Worm (Caenorhabditis elegans) whole organism, young adult: ENCODE results near the gene ZK632.2.

Source experiments
- B0035.1 ChIP-seq: sonication (generic microtip); optimal IDR thresholded peaks from 2 replicates; lab custom pipeline; 2016; ENCODE audit warnings: missing genetic modification characterization, mild to moderate bottlenecking, missing compliant biosample characterization, missing genotype, missing genetic modification reagents
- B0336.3 ChIP-seq: fragments of 200-800 bp; sonication (Bioruptor generic); IDR thresholded peaks from 2 replicates; pipeline ENCODE4 v1.3.6; 2022; ENCODE audit warnings: missing genetic modification characterization, missing compliant biosample characterization
- C06A6.2 ChIP-seq: fragments of 200-800 bp; sonication (Bioruptor generic); conservative IDR thresholded peaks from 2 replicates; pipeline ENCODE4 v1.3.6; 2022; ENCODE audit warnings: missing genetic modification characterization, missing compliant biosample characterization
- C17E4.6 ChIP-seq: fragments of 200-800 bp; sonication (Bioruptor generic); IDR thresholded peaks from 2 replicates; pipeline ENCODE4 v1.3.6; 2022; ENCODE audit warnings: missing genetic modification reagents, missing genetic modification characterization, missing compliant biosample characterization
- F22D6.2 ChIP-seq: sonication (generic microtip); optimal IDR thresholded peaks from 2 replicates; lab custom pipeline; 2016; ENCODE audit warnings: mild to moderate bottlenecking, missing genetic modification characterization, missing compliant biosample characterization
- F33H1.4 ChIP-seq: fragments of 200-800 bp; sonication (Bioruptor generic); IDR thresholded peaks from 2 replicates; pipeline ENCODE4 v1.3.6; 2022; ENCODE audit warnings: missing genetic modification reagents, missing genetic modification characterization, missing compliant biosample characterization
- F37B4.10 ChIP-seq: fragments of 200-800 bp; sonication (Bioruptor generic); IDR thresholded peaks from 2 replicates; pipeline ENCODE4 v1.3.6; 2022; ENCODE audit warnings: missing genetic modification characterization, missing compliant biosample characterization
- F49E8.2 ChIP-seq: sonication (generic microtip); optimal IDR thresholded peaks from 3 replicates; lab custom pipeline; 2017; ENCODE audit warnings: missing genetic modification characterization, mild to moderate bottlenecking, missing compliant biosample characterization, antibody characterized with exemption, moderate library complexity; ENCODE audit not compliant: insufficient read depth
- F55B11.4 ChIP-seq: sonication (generic microtip); optimal IDR thresholded peaks from 2 replicates; lab custom pipeline; 2016; ENCODE audit warnings: missing compliant biosample characterization, missing genetic modification characterization, borderline replicate concordance; ENCODE audit not compliant: insufficient read depth
- F57A8.1 ChIP-seq: fragments of 200-800 bp; sonication (Bioruptor generic); optimal IDR thresholded peaks from 2 replicates; lab custom pipeline; 2018; ENCODE audit warnings: mild to moderate bottlenecking, missing genetic modification characterization, moderate library complexity, missing compliant biosample characterization
- F57C9.4 ChIP-seq: sonication (generic microtip); optimal IDR thresholded peaks from 2 replicates; lab custom pipeline; 2017; ENCODE audit warnings: mild to moderate bottlenecking, missing genetic modification characterization, missing compliant biosample characterization
- Y53F4B.3 ChIP-seq: fragments of 200-800 bp; sonication (Bioruptor generic); IDR thresholded peaks from 2 replicates; pipeline ENCODE4 v1.3.6; 2022; ENCODE audit warnings: missing genetic modification reagents, missing genetic modification characterization, missing compliant biosample characterization
- Y53G8AR.9 ChIP-seq: fragments of 200-800 bp; sonication (Bioruptor generic); conservative IDR thresholded peaks from 2 replicates; pipeline ENCODE4 v1.3.6; 2022; ENCODE audit warnings: missing genetic modification reagents, missing genetic modification characterization, missing compliant biosample characterization
- Y56A3A.18 ChIP-seq: fragments of 200-800 bp; sonication (Bioruptor generic); IDR thresholded peaks from 2 replicates; pipeline ENCODE4 v1.3.6; 2022; ENCODE audit warnings: missing genetic modification reagents, missing genetic modification characterization, missing compliant biosample characterization
- Y67H2A.10 ChIP-seq: fragments of 200-800 bp; sonication (Bioruptor generic); conservative IDR thresholded peaks from 2 replicates; pipeline ENCODE4 v1.3.6; 2022; ENCODE audit warnings: missing genetic modification reagents, missing genetic modification characterization, missing compliant biosample characterization
- Y79H2A.3 ChIP-seq: fragments of 200-800 bp; sonication (Bioruptor generic); conservative IDR thresholded peaks from 2 replicates; pipeline ENCODE4 v1.3.6; 2022; ENCODE audit warnings: missing genetic modification reagents, missing genetic modification characterization, missing compliant biosample characterization
- ZK185.1 ChIP-seq: sonication (generic microtip); optimal IDR thresholded peaks from 2 replicates; lab custom pipeline; 2016; ENCODE audit warnings: mild to moderate bottlenecking, missing genetic modification characterization, missing compliant biosample characterization; ENCODE audit not compliant: poor library complexity, severe bottlenecking
- akir-1 ChIP-seq: fragments of 200-800 bp; sonication (Bioruptor generic); optimal IDR thresholded peaks from 2 replicates; lab custom pipeline; 2018; ENCODE audit warnings: mild to moderate bottlenecking, missing genetic modification characterization, moderate library complexity, missing compliant biosample characterization
- ama-1 ChIP-seq, 3 experiments: fragments of 150-350 bp in 1 of 3; sonication (generic microtip) in 2 of 3; optimal IDR thresholded peaks; 2 replicates each; lab custom pipeline; 2014 to 2018; ENCODE audit warnings: missing biosample characterization in 2 of 3, missing genetic modification characterization in 2 of 3, missing genetic modification reagents in 2 of 3
- atf-7 ChIP-seq: sonication (generic microtip); optimal IDR thresholded peaks from 2 replicates; lab custom pipeline; 2017; ENCODE audit warnings: mild to moderate bottlenecking, missing genetic modification characterization, missing compliant biosample characterization
- attf-6 ChIP-seq: fragments of 200-800 bp; sonication (Bioruptor generic); IDR thresholded peaks from 2 replicates; pipeline ENCODE4 v1.3.6; 2022; ENCODE audit warnings: missing genetic modification reagents, missing genetic modification characterization, missing compliant biosample characterization
- cebp-2 ChIP-seq: fragments of 200-800 bp; sonication (Bioruptor generic); IDR thresholded peaks from 2 replicates; pipeline ENCODE4 v1.3.6; 2022; ENCODE audit warnings: missing genetic modification characterization, missing compliant biosample characterization
- ceh-27 ChIP-seq: fragments of 200-800 bp; sonication (Bioruptor generic); optimal IDR thresholded peaks from 2 replicates; lab custom pipeline; 2018; ENCODE audit warnings: mild to moderate bottlenecking, missing genetic modification characterization, moderate library complexity, missing compliant biosample characterization
- ceh-91 ChIP-seq: fragments of 200-800 bp; sonication (Bioruptor generic); IDR thresholded peaks from 2 replicates; pipeline ENCODE4 v1.3.6; 2022; ENCODE audit warnings: missing genetic modification reagents, missing genetic modification characterization, missing compliant biosample characterization
- efl-1 ChIP-seq: fragments of 150-350 bp; optimal IDR thresholded peaks from 2 replicates; lab custom pipeline; 2014; ENCODE audit warnings: missing biosample characterization, missing genetic modification reagents, missing genetic modification characterization
- ekl-4 ChIP-seq: fragments of 200-800 bp; sonication (Bioruptor generic); IDR thresholded peaks from 2 replicates; pipeline ENCODE4 v1.3.6; 2022; ENCODE audit warnings: missing genetic modification reagents, missing genetic modification characterization, missing compliant biosample characterization
- ets-4 ChIP-seq: fragments of 200-800 bp; sonication (Bioruptor generic); optimal IDR thresholded peaks from 2 replicates; lab custom pipeline; 2018; ENCODE audit warnings: mild to moderate bottlenecking, missing genetic modification characterization, missing compliant biosample characterization
- hmg-1.2 ChIP-seq: fragments of 200-800 bp; sonication (Bioruptor generic); IDR thresholded peaks from 2 replicates; pipeline ENCODE4 v1.3.6; 2022; ENCODE audit warnings: missing genetic modification reagents, missing genetic modification characterization, missing compliant biosample characterization
- hmg-20 ChIP-seq: fragments of 200-800 bp; sonication (Bioruptor generic); IDR thresholded peaks from 2 replicates; pipeline ENCODE4 v1.3.6; 2022; ENCODE audit warnings: missing genetic modification reagents, missing genetic modification characterization, missing compliant biosample characterization
- hrde-1 ChIP-seq: sonication (generic microtip); optimal IDR thresholded peaks from 2 replicates; lab custom pipeline; 2016; ENCODE audit warnings: missing genetic modification characterization, mild to moderate bottlenecking, missing compliant biosample characterization, moderate library complexity, missing genotype, missing genetic modification reagents, borderline replicate concordance
- let-526 ChIP-seq: fragments of 200-800 bp; sonication (Bioruptor generic); IDR thresholded peaks from 2 replicates; pipeline ENCODE4 v1.3.6; 2022; ENCODE audit warnings: missing genetic modification reagents, missing genetic modification characterization, missing compliant biosample characterization
- lin-26 ChIP-seq: fragments of 200-800 bp; sonication (Bioruptor generic); IDR thresholded peaks from 2 replicates; pipeline ENCODE4 v1.3.6; 2022; ENCODE audit warnings: missing genetic modification reagents, missing genetic modification characterization, missing compliant biosample characterization
- lsy-27 ChIP-seq: sonication (generic microtip); optimal IDR thresholded peaks from 2 replicates; lab custom pipeline; 2017; ENCODE audit warnings: missing genetic modification characterization, mild to moderate bottlenecking, missing compliant biosample characterization, antibody characterized with exemption, missing genotype, borderline replicate concordance; ENCODE audit not compliant: insufficient read depth
- madf-8 ChIP-seq: fragments of 200-800 bp; sonication (Bioruptor generic); conservative IDR thresholded peaks from 2 replicates; pipeline ENCODE4 v1.3.6; 2022; ENCODE audit warnings: missing genetic modification reagents, missing genetic modification characterization, missing compliant biosample characterization
- nfyb-1 ChIP-seq: fragments of 200-800 bp; sonication (Bioruptor generic); IDR thresholded peaks from 2 replicates; pipeline ENCODE4 v1.3.6; 2022; ENCODE audit warnings: missing genetic modification reagents, missing genetic modification characterization, missing compliant biosample characterization
- pha-4 ChIP-seq: fragments of 150-350 bp; sonication (generic microtip); optimal IDR thresholded peaks from 2 replicates; lab custom pipeline; 2014; ENCODE audit warnings: missing biosample characterization, missing genetic modification reagents, missing genetic modification characterization
- rec-8 ChIP-seq, 2 experiments: sonication (generic microtip); optimal IDR thresholded peaks; 2 replicates each; lab custom pipeline; 2016; ENCODE audit warnings: mild to moderate bottlenecking in 2 of 2, missing genetic modification characterization in 2 of 2, missing genetic modification reagents in 2 of 2, missing genotype in 2 of 2, missing biosample characterization in 1 of 2, missing compliant biosample characterization in 1 of 2, moderate library complexity in 1 of 2
- sdz-38 ChIP-seq: sonication (generic microtip); optimal IDR thresholded peaks from 2 replicates; lab custom pipeline; 2016; ENCODE audit warnings: missing genotype, missing genetic modification characterization, missing compliant biosample characterization
- snpc-1.1 ChIP-seq: sonication (generic microtip); optimal IDR thresholded peaks from 2 replicates; lab custom pipeline; 2017; ENCODE audit warnings: missing genetic modification characterization, mild to moderate bottlenecking, missing compliant biosample characterization, antibody characterized with exemption, moderate library complexity, missing genotype, missing genetic modification reagents; ENCODE audit not compliant: insufficient read depth
- snpc-4 ChIP-seq, 5 experiments: fragments of 150-350 bp in 1 of 5; sonication (generic microtip) in 4 of 5; optimal IDR thresholded peaks; 2 replicates each; lab custom pipeline; 2014 to 2018; ENCODE audit warnings: missing genetic modification characterization in 5 of 5, missing biosample characterization in 3 of 5, antibody characterized with exemption in 2 of 5, mild to moderate bottlenecking in 2 of 5, missing compliant biosample characterization in 2 of 5, missing genotype in 2 of 5, moderate library complexity in 2 of 5, missing genetic modification reagents in 1 of 5
- somi-1 ChIP-seq: fragments of 200-800 bp; sonication (Bioruptor generic); optimal IDR thresholded peaks from 2 replicates; lab custom pipeline; 2018; ENCODE audit warnings: mild to moderate bottlenecking, missing genetic modification characterization, missing compliant biosample characterization
- unc-130 ChIP-seq: sonication (generic microtip); optimal IDR thresholded peaks from 2 replicates; lab custom pipeline; 2016; ENCODE audit warnings: missing genetic modification reagents, missing genetic modification characterization, missing compliant biosample characterization
- ztf-18 ChIP-seq: sonication (generic microtip); optimal IDR thresholded peaks from 2 replicates; lab custom pipeline; 2016; ENCODE audit warnings: missing genotype, mild to moderate bottlenecking, missing genetic modification characterization, missing compliant biosample characterization
- ztf-22 ChIP-seq: fragments of 200-800 bp; sonication (Bioruptor generic); optimal IDR thresholded peaks from 2 replicates; lab custom pipeline; 2018; ENCODE audit warnings: mild to moderate bottlenecking, missing genetic modification characterization, moderate library complexity, missing compliant biosample characterization
- ztf-28 ChIP-seq: fragments of 200-800 bp; sonication (Bioruptor generic); IDR thresholded peaks from 2 replicates; pipeline ENCODE4 v1.3.6; 2022; ENCODE audit warnings: missing genetic modification reagents, missing genetic modification characterization, missing compliant biosample characterization
- ztf-6 ChIP-seq: fragments of 200-800 bp; sonication (Bioruptor generic); IDR thresholded peaks from 2 replicates; pipeline ENCODE4 v1.3.6; 2022; ENCODE audit warnings: missing genetic modification reagents, missing genetic modification characterization, missing compliant biosample characterization

The ZK632.2 gene

ce11 chrIII:9783133-9783590, 15.7 kb upstream of the ZK632.2 start (continued):
- TF ChIP-seq hmg-20 (GFP tag; lab: Robert Waterston, UW) (no peak), hrde-1 (tag; lab: Kevin White, UChicago) (peak; percentile 6), lin-26 (GFP tag; lab: Robert Waterston, UW) (no peak), Y56A3A.18 (peak; percentile 54; the same call in 1 of the 2 replicates), madf-8 (GFP tag; lab: Robert Waterston, UW) (no peak), Y67H2A.10 (no peak), F33H1.4 (GFP tag; lab: Robert Waterston, UW) (no peak), lsy-27 (tag; lab: Kevin White, UChicago) (no peak), Y53F4B.3 (GFP tag; lab: Robert Waterston, UW) (no peak), akir-1 (GFP tag; lab: Kevin White, UChicago) (no peak), pha-4 (tag; lab: Kevin White, UChicago) (no peak), efl-1 (GFP tag; lab: Kevin White, UChicago) (no peak), let-526 (GFP tag; lab: Robert Waterston, UW) (no peak), C17E4.6 (GFP tag; lab: Robert Waterston, UW) (no peak), nfyb-1 (GFP tag; lab: Robert Waterston, UW) (no peak), F57A8.1 (GFP tag; lab: Kevin White, UChicago) (no peak), B0035.1 (tag; lab: Kevin White, UChicago) (peak; percentile 7), F57C9.4 (peak; percentile 80), attf-6 (no peak), ztf-18 (tag; lab: Kevin White, UChicago) (no peak), F55B11.4 (tag; lab: Kevin White, UChicago) (no peak), Y53G8AR.9 (GFP tag; lab: Robert Waterston, UW) (0 out of 2 replicates have a peak, but pooled peaks have one; percentile 54), unc-130 (GFP tag; lab: Kevin White, UChicago) (no peak), atf-7 (tag; lab: Kevin White, UChicago) (peak; percentile 61), snpc-1.1 (tag; lab: Kevin White, UChicago) (no peak), ztf-28 (GFP tag; lab: Robert Waterston, UW) (no peak), ama-1 (optimal IDR thresholded peaks at IDR 0.05; lab: Kevin White, UChicago) (no peak), ama-1 (GFP tag; optimal IDR thresholded peaks at IDR 0.05; lab: Kevin White, UChicago) (no peak), ets-4 (GFP tag; lab: Kevin White, UChicago) (no peak), ztf-6 (GFP tag; lab: Robert Waterston, UW) (no peak), rec-8 (tag; optimal IDR thresholded peaks at IDR 0.05; lab: Kevin White, UChicago) (no peak), ZK185.1 (no peak), Y79H2A.3 (GFP tag; lab: Robert Waterston, UW) (no peak), ekl-4 (GFP tag; lab: Robert Waterston, UW) (peak; percentile 17; the same call in 1 of the 2 replicates), sdz-38 (tag; lab: Kevin White, UChicago) (no peak), hmg-1.2 (GFP tag; lab: Robert Waterston, UW) (peak; percentile 22; the same call in 1 of the 2 replicates), F49E8.2 (peak; percentile 24), snpc-4 (GFP tag; optimal IDR thresholded peaks at IDR 0.05; lab: Kevin White, UChicago) (no peak), snpc-4 (tag; optimal IDR thresholded peaks at IDR 0.05; lab: Kevin White, UChicago) (peak in 1 of 4 experiments; percentile 2), F37B4.10 (no peak), ceh-91 (GFP tag; lab: Robert Waterston, UW) (no peak), ceh-27 (no peak), somi-1 (no peak), ztf-22 (GFP tag; lab: Kevin White, UChicago) (no peak), B0336.3 (GFP tag; lab: Robert Waterston, UW) (peak; percentile 50; the same call in 1 of the 2 replicates), cebp-2 (GFP tag; lab: Robert Waterston, UW) (0 out of 2 replicates have a peak, but pooled peaks have one; percentile 36), F22D6.2 (no peak), C06A6.2 (GFP tag; lab: Robert Waterston, UW) (no peak)
